Worm (Caenorhabditis elegans) whole organism, late embryonic: Measurements from ENCODE around the gene gst-11.
A peak's percentile ranks its signal among the peaks of the same experiment; 100 is the strongest.

Experiments used
- C08G9.2 ChIP-seq: sonication (generic microtip); optimal IDR thresholded peaks from 2 replicates; lab custom pipeline; 2016; ENCODE audit warnings: mild to moderate bottlenecking, missing genetic modification characterization, moderate library complexity, missing compliant biosample characterization
- K02D7.2 ChIP-seq: sonication (generic microtip); optimal IDR thresholded peaks from 2 replicates; lab custom pipeline; 2017; ENCODE audit warnings: mild to moderate bottlenecking, missing genetic modification characterization, missing compliant biosample characterization
- K09A11.1 ChIP-seq: sonication (generic microtip); optimal IDR thresholded peaks from 2 replicates; lab custom pipeline; 2017; ENCODE audit warnings: antibody characterized with exemption, mild to moderate bottlenecking, missing genetic modification characterization, missing compliant biosample characterization; ENCODE audit not compliant: insufficient read depth
- T23F11.4 ChIP-seq: fragments of 200-800 bp; sonication (Bioruptor generic); optimal IDR thresholded peaks from 2 replicates; lab custom pipeline; 2018; ENCODE audit warnings: mild to moderate bottlenecking, missing genetic modification characterization, missing compliant biosample characterization
- ceh-14 ChIP-seq: sonication (generic microtip); optimal IDR thresholded peaks from 2 replicates; lab custom pipeline; 2016; ENCODE audit warnings: missing genotype, missing genetic modification characterization, missing compliant biosample characterization
- ceh-18 ChIP-seq: sonication (generic microtip); optimal IDR thresholded peaks from 2 replicates; lab custom pipeline; 2016; ENCODE audit warnings: missing genetic modification characterization, missing compliant biosample characterization
- ceh-2 ChIP-seq: sonication (generic microtip); optimal IDR thresholded peaks from 2 replicates; lab custom pipeline; 2016; ENCODE audit warnings: missing genotype, missing genetic modification characterization, missing compliant biosample characterization
- ceh-22 ChIP-seq: sonication (generic microtip); optimal IDR thresholded peaks from 2 replicates; lab custom pipeline; 2017; ENCODE audit warnings: missing biosample characterization, missing genetic modification characterization
- ceh-30 ChIP-seq: fragments of 150-350 bp; optimal IDR thresholded peaks from 2 replicates; lab custom pipeline; 2014; ENCODE audit warnings: missing biosample characterization, missing genetic modification characterization
- ceh-31 ChIP-seq: sonication (generic microtip); optimal IDR thresholded peaks from 2 replicates; lab custom pipeline; 2016; ENCODE audit warnings: missing genetic modification characterization, missing compliant biosample characterization
- ceh-34 ChIP-seq: sonication (generic microtip); optimal IDR thresholded peaks from 2 replicates; lab custom pipeline; 2016; ENCODE audit warnings: mild to moderate bottlenecking, missing genetic modification characterization, missing compliant biosample characterization
- ceh-45 ChIP-seq: fragments of 200-800 bp; sonication (Bioruptor generic); IDR thresholded peaks from 2 replicates; pipeline ENCODE4 v1.3.6; 2022; ENCODE audit warnings: missing genetic modification reagents, missing genetic modification characterization, missing compliant biosample characterization
- ceh-48 ChIP-seq: sonication (generic microtip); optimal IDR thresholded peaks from 2 replicates; lab custom pipeline; 2016; ENCODE audit warnings: missing genetic modification characterization, inconsistent platforms, missing compliant biosample characterization
- ceh-6 ChIP-seq: fragments of 200-800 bp; sonication (Bioruptor generic); optimal IDR thresholded peaks from 2 replicates; lab custom pipeline; 2018; ENCODE audit warnings: mild to moderate bottlenecking, missing genetic modification characterization, missing compliant biosample characterization
- dmd-4 ChIP-seq: sonication (generic microtip); optimal IDR thresholded peaks from 2 replicates; lab custom pipeline; 2016; ENCODE audit warnings: borderline replicate concordance, missing genetic modification characterization, missing compliant biosample characterization
- dve-1 ChIP-seq: sonication (generic microtip); optimal IDR thresholded peaks from 2 replicates; lab custom pipeline; 2017; ENCODE audit warnings: antibody characterized with exemption, mild to moderate bottlenecking, missing genetic modification characterization, missing compliant biosample characterization
- elt-2 ChIP-seq: sonication (generic microtip); optimal IDR thresholded peaks from 2 replicates; lab custom pipeline; 2016; ENCODE audit warnings: missing genetic modification reagents, missing genetic modification characterization, missing compliant biosample characterization
- fax-1 ChIP-seq: sonication (generic microtip); optimal IDR thresholded peaks from 2 replicates; lab custom pipeline; 2016; ENCODE audit warnings: missing genotype, missing genetic modification characterization, missing compliant biosample characterization
- hlh-13 ChIP-seq: fragments of 200-800 bp; sonication (Bioruptor generic); optimal IDR thresholded peaks from 2 replicates; lab custom pipeline; 2018; ENCODE audit warnings: mild to moderate bottlenecking, missing genetic modification characterization, missing compliant biosample characterization
- hlh-30 ChIP-seq: sonication (generic microtip); optimal IDR thresholded peaks from 2 replicates; lab custom pipeline; 2017; ENCODE audit warnings: antibody characterized with exemption, missing genetic modification characterization, missing compliant biosample characterization; ENCODE audit not compliant: insufficient read depth
- lim-6 ChIP-seq: sonication (generic microtip); optimal IDR thresholded peaks from 2 replicates; lab custom pipeline; 2016; ENCODE audit warnings: missing genetic modification characterization, missing compliant biosample characterization
- lin-11 ChIP-seq: fragments of 200-800 bp; sonication (Bioruptor generic); optimal IDR thresholded peaks from 2 replicates; lab custom pipeline; 2018; ENCODE audit warnings: mild to moderate bottlenecking, missing genetic modification characterization, missing compliant biosample characterization
- mec-3 ChIP-seq: sonication (generic microtip); optimal IDR thresholded peaks from 2 replicates; lab custom pipeline; 2016; ENCODE audit warnings: borderline replicate concordance, missing genetic modification characterization, missing compliant biosample characterization
- nfya-1 ChIP-seq: sonication (generic microtip); optimal IDR thresholded peaks from 2 replicates; lab custom pipeline; 2017; ENCODE audit warnings: missing genetic modification characterization, mild to moderate bottlenecking, missing compliant biosample characterization, antibody characterized with exemption, moderate library complexity
- nhr-11 ChIP-seq: fragments of 150-350 bp; optimal IDR thresholded peaks from 2 replicates; lab custom pipeline; 2014; ENCODE audit warnings: missing biosample characterization, missing genetic modification characterization
- nhr-232 ChIP-seq: sonication (generic microtip); optimal IDR thresholded peaks from 2 replicates; lab custom pipeline; 2016; ENCODE audit warnings: missing genetic modification characterization, missing compliant biosample characterization
- npax-4 ChIP-seq: sonication (generic microtip); optimal IDR thresholded peaks from 2 replicates; lab custom pipeline; 2016; ENCODE audit warnings: missing genetic modification characterization, missing compliant biosample characterization
- pag-3 ChIP-seq: sonication (generic microtip); optimal IDR thresholded peaks from 2 replicates; lab custom pipeline; 2016; ENCODE audit warnings: missing compliant biosample characterization, missing genetic modification characterization, borderline replicate concordance
- pat-9 ChIP-seq: fragments of 200-800 bp; sonication (Bioruptor generic); optimal IDR thresholded peaks from 2 replicates; lab custom pipeline; 2018; ENCODE audit warnings: mild to moderate bottlenecking, missing genetic modification characterization, moderate library complexity, missing compliant biosample characterization
- pha-2 ChIP-seq: sonication (generic microtip); optimal IDR thresholded peaks from 2 replicates; lab custom pipeline; 2017; ENCODE audit warnings: mild to moderate bottlenecking, missing genetic modification characterization, missing compliant biosample characterization
- pha-4 ChIP-seq: fragments of 150-350 bp; optimal IDR thresholded peaks from 2 replicates; lab custom pipeline; 2018; ENCODE audit warnings: missing biosample characterization, missing genetic modification reagents, missing genetic modification characterization
- pros-1 ChIP-seq: fragments of 150-350 bp; optimal IDR thresholded peaks from 2 replicates; lab custom pipeline; 2014; ENCODE audit warnings: missing biosample characterization, missing genetic modification reagents, missing genetic modification characterization
- ref-2 ChIP-seq: sonication (generic microtip); optimal IDR thresholded peaks from 2 replicates; lab custom pipeline; 2016; ENCODE audit warnings: missing genetic modification characterization, missing compliant biosample characterization
- sdc-2 ChIP-seq: sonication (generic microtip); optimal IDR thresholded peaks from 2 replicates; lab custom pipeline; 2016; ENCODE audit warnings: missing genotype, missing genetic modification characterization, missing compliant biosample characterization
- sox-2 ChIP-seq: fragments of 200-800 bp; sonication (Bioruptor generic); IDR thresholded peaks from 2 replicates; pipeline ENCODE4 v1.3.6; 2022; ENCODE audit warnings: missing genetic modification reagents, missing genetic modification characterization, missing compliant biosample characterization
- syd-9 ChIP-seq: sonication (generic microtip); optimal IDR thresholded peaks from 2 replicates; lab custom pipeline; 2016; ENCODE audit warnings: mild to moderate bottlenecking, missing genetic modification characterization, moderate library complexity, missing compliant biosample characterization
- tbx-2 ChIP-seq: sonication (generic microtip); optimal IDR thresholded peaks from 2 replicates; lab custom pipeline; 2016; ENCODE audit warnings: missing genetic modification characterization, missing compliant biosample characterization
- unc-42 ChIP-seq: sonication (generic microtip); optimal IDR thresholded peaks from 2 replicates; lab custom pipeline; 2016; ENCODE audit warnings: missing genotype, missing genetic modification characterization, missing compliant biosample characterization
- unc-86 ChIP-seq: sonication (generic microtip); optimal IDR thresholded peaks from 2 replicates; lab custom pipeline; 2016; ENCODE audit warnings: missing genetic modification characterization, missing compliant biosample characterization
- ztf-16 ChIP-seq: sonication (generic microtip); optimal IDR thresholded peaks from 2 replicates; lab custom pipeline; 2017; ENCODE audit warnings: missing genetic modification characterization, missing compliant biosample characterization

gst-11 gene

ce11 chrX:3655972-3656371 is 22.4 kb upstream of the gst-11 start, which contains the start of gene R11G1.7:
Gene R11G1.7 (plus strand): TSS chrX:3656272.
- no peak for TF ChIP-seq pat-9 (tag; lab: Kevin White, UChicago)
- TF ChIP-seq hlh-13 (GFP tag; lab: Kevin White, UChicago), result no peak
- TF ChIP-seq lim-6 (tag; lab: Kevin White, UChicago), result no peak
- TF ChIP-seq unc-42, result no peak
- no peak for TF ChIP-seq unc-86 (tag; lab: Kevin White, UChicago)
- no peak for TF ChIP-seq mec-3 (tag; lab: Kevin White, UChicago)
- no peak for TF ChIP-seq nhr-232
- TF ChIP-seq ceh-6 (GFP tag; lab: Kevin White, UChicago), result no peak
- no peak for TF ChIP-seq pag-3
- no peak for TF ChIP-seq ceh-45
- TF ChIP-seq ztf-16, result no peak
- TF ChIP-seq pha-4 (tag; lab: Kevin White, UChicago), result no peak
- TF ChIP-seq syd-9 (tag; lab: Kevin White, UChicago), result no peak
- TF ChIP-seq pha-2 (tag; lab: Kevin White, UChicago), result no peak
- no peak for TF ChIP-seq ceh-22 (tag; lab: Kevin White, UChicago)

ce11 chrX:3654623-3655022 is 21.1 kb upstream of the gst-11 start, which contains the start of gene R11G1.11:
Gene R11G1.11 (plus strand): TSS chrX:3654923.
- TF ChIP-seq C08G9.2 (no peak), fax-1 (tag; lab: Kevin White, UChicago) (no peak), T23F11.4 (GFP tag; lab: Kevin White, UChicago) (no peak), dve-1 (tag; lab: Kevin White, UChicago) (no peak), hlh-13 (GFP tag; lab: Kevin White, UChicago) (no peak), ceh-2 (tag; lab: Kevin White, UChicago) (no peak), pros-1 (tag; lab: Kevin White, UChicago) (no peak), unc-42 (no peak), ceh-48 (no peak), pha-4 (tag; lab: Kevin White, UChicago) (no peak), K09A11.1 (no peak), ceh-30 (tag; lab: Kevin White, UChicago) (no peak), ceh-14 (tag; lab: Kevin White, UChicago) (no peak), ceh-18 (no peak), lin-11 (tag; lab: Kevin White, UChicago) (no peak), dmd-4 (no peak), elt-2 (no peak), nfya-1 (tag; lab: Kevin White, UChicago) (no peak), npax-4 (no peak), sox-2 (GFP tag; lab: Robert Waterston, UW) (no peak)
- TF ChIP-seq, all 69 proteins: peak for 0

- TF ChIP-seq ceh-2 (tag; lab: Kevin White, UChicago) (peak; percentile 2), ceh-14 (tag; lab: Kevin White, UChicago) (no peak), sdc-2 (tag; lab: Kevin White, UChicago) (peak; percentile 56), nfya-1 (tag; lab: Kevin White, UChicago) (peak; percentile 69), ceh-34 (tag; lab: Kevin White, UChicago) (no peak), ceh-31 (tag; lab: Kevin White, UChicago) (peak; percentile 57), K02D7.2 (tag; lab: Kevin White, UChicago) (no peak), npax-4 (no peak), elt-2 (no peak), ztf-16 (no peak), pat-9 (tag; lab: Kevin White, UChicago) (no peak), dve-1 (tag; lab: Kevin White, UChicago) (no peak), unc-86 (tag; lab: Kevin White, UChicago) (no peak), hlh-30 (tag; lab: Kevin White, UChicago) (peak; percentile 97), ref-2 (tag; lab: Kevin White, UChicago) (peak; percentile 61), tbx-2 (tag; lab: Kevin White, UChicago) (peak; percentile 54), ceh-30 (tag; lab: Kevin White, UChicago) (peak; percentile 43), ceh-48 (peak; percentile 52), nhr-11 (tag; lab: Kevin White, UChicago) (no peak), sox-2 (GFP tag; lab: Robert Waterston, UW) (peak; percentile 53), ceh-18 (peak; percentile 5)
These were observed 16.7 kb upstream of the gst-11 start, which contains the start of the genes sax-1 and R11G1.2 for ce11 chrX:3650100-3650809. Gene sax-1 (minus strand): TSS chrX:3650150. Gene R11G1.2 (plus strand): TSS chrX:3650614.
